Fruit fly (Drosophila melanogaster) whole organism, embryonic: Measurements from ENCODE around the gene CG8814.

Source experiments
- CG11504 ChIP-seq: fragments of 200-800 bp; sonication (Bioruptor generic); optimal IDR thresholded peaks from 3 replicates; lab custom pipeline; 2019; ENCODE audit warnings: missing biosample characterization, mild to moderate bottlenecking, missing genetic modification characterization, moderate library complexity
- CG12659 ChIP-seq: fragments of 200-800 bp; sonication (Bioruptor generic); optimal IDR thresholded peaks from 3 replicates; lab custom pipeline; 2017; ENCODE audit warnings: mild to moderate bottlenecking, missing biosample characterization, missing genetic modification reagents, missing genetic modification characterization
- CG12769 ChIP-seq: fragments of 200-800 bp; sonication (Bioruptor generic); optimal IDR thresholded peaks from 2 replicates; lab custom pipeline; 2019; ENCODE audit warnings: missing biosample characterization, mild to moderate bottlenecking, missing genetic modification characterization, moderate library complexity
- CG13296 ChIP-seq: fragments of 200-800 bp; sonication (Bioruptor generic); optimal IDR thresholded peaks from 3 replicates; lab custom pipeline; 2018; ENCODE audit warnings: missing biosample characterization, mild to moderate bottlenecking, missing genetic modification characterization
- CG13424 ChIP-seq: fragments of 200-800 bp; sonication (Bioruptor generic); optimal IDR thresholded peaks from 2 replicates; lab custom pipeline; 2019; ENCODE audit warnings: missing biosample characterization, mild to moderate bottlenecking, missing genetic modification characterization, moderate library complexity
- CG14014 ChIP-seq: fragments of 200-800 bp; sonication (Bioruptor generic); IDR thresholded peaks from 2 replicates; pipeline ENCODE4 v1.3.6; 2022; ENCODE audit warnings: missing biosample characterization, missing genetic modification characterization
- CG1529 ChIP-seq: fragments of 200-800 bp; sonication (Bioruptor generic); optimal IDR thresholded peaks from 3 replicates; lab custom pipeline; 2018; ENCODE audit warnings: missing biosample characterization, missing genetic modification characterization
- CG15601 ChIP-seq: fragments of 200-800 bp; sonication (Bioruptor generic); optimal IDR thresholded peaks from 3 replicates; lab custom pipeline; 2019; ENCODE audit warnings: missing biosample characterization, mild to moderate bottlenecking, missing genetic modification characterization, moderate library complexity
- CG16813 ChIP-seq: fragments of 200-800 bp; sonication (Bioruptor generic); IDR thresholded peaks from 3 replicates; pipeline ENCODE4 v1.3.6; 2022; ENCODE audit warnings: missing biosample characterization, missing genetic modification characterization; ENCODE audit not compliant: partially characterized antibody
- CG17359 ChIP-seq: fragments of 200-800 bp; sonication (Bioruptor generic); optimal IDR thresholded peaks from 3 replicates; lab custom pipeline; 2018; ENCODE audit warnings: missing biosample characterization, mild to moderate bottlenecking, missing genetic modification characterization, moderate library complexity
- CG17385 ChIP-seq: fragments of 200-800 bp; sonication (Bioruptor generic); optimal IDR thresholded peaks from 3 replicates; lab custom pipeline; 2018; ENCODE audit warnings: missing biosample characterization, mild to moderate bottlenecking, missing genetic modification characterization
- CG2129 ChIP-seq: fragments of 200-800 bp; sonication (Bioruptor generic); IDR thresholded peaks from 2 replicates; pipeline ENCODE4 v1.3.6; 2022; ENCODE audit warnings: missing biosample characterization, missing genetic modification characterization; ENCODE audit not compliant: partially characterized antibody
- CG2889 ChIP-seq: fragments of 200-800 bp; sonication (Bioruptor generic); IDR thresholded peaks from 3 replicates; pipeline ENCODE4 v1.3.6; 2022; ENCODE audit warnings: missing biosample characterization, missing genetic modification characterization
- CG30403 ChIP-seq: fragments of 200-800 bp; sonication (Bioruptor generic); optimal IDR thresholded peaks from 3 replicates; lab custom pipeline; 2016; ENCODE audit warnings: missing biosample characterization, missing genetic modification characterization
- CG3065 ChIP-seq: fragments of 200-800 bp; sonication (Bioruptor generic); optimal IDR thresholded peaks from 2 replicates; lab custom pipeline; 2016; ENCODE audit warnings: missing biosample characterization, missing genetic modification characterization
- CG34376 ChIP-seq: fragments of 200-800 bp; sonication (Bioruptor generic); optimal IDR thresholded peaks from 2 replicates; lab custom pipeline; 2018; ENCODE audit warnings: missing biosample characterization, mild to moderate bottlenecking, missing genetic modification characterization
- CG3847 ChIP-seq: fragments of 200-800 bp; sonication (Bioruptor generic); IDR thresholded peaks from 2 replicates; pipeline ENCODE4 v1.3.6; 2022; ENCODE audit warnings: missing biosample characterization, missing genetic modification characterization
- CG4820 ChIP-seq: fragments of 200-800 bp; sonication (Bioruptor generic); optimal IDR thresholded peaks from 3 replicates; lab custom pipeline; 2016; ENCODE audit warnings: missing biosample characterization, missing genetic modification characterization
- CG4854 ChIP-seq: fragments of 200-800 bp; sonication (Bioruptor generic); optimal IDR thresholded peaks from 2 replicates; lab custom pipeline; 2016; ENCODE audit warnings: missing biosample characterization, missing genetic modification characterization, inconsistent platforms
- CG5245 ChIP-seq: fragments of 200-800 bp; sonication (Bioruptor generic); optimal IDR thresholded peaks from 3 replicates; lab custom pipeline; 2016; ENCODE audit warnings: missing biosample characterization, missing genetic modification characterization
- CG6689 ChIP-seq: fragments of 200-800 bp; sonication (Bioruptor generic); IDR thresholded peaks from 2 replicates; pipeline ENCODE4 v1.3.6; 2022; ENCODE audit warnings: missing biosample characterization, missing genetic modification characterization
- CG9817 ChIP-seq: fragments of 200-800 bp; sonication (Bioruptor generic); optimal IDR thresholded peaks from 2 replicates; lab custom pipeline; 2018; ENCODE audit warnings: missing biosample characterization, mild to moderate bottlenecking, missing genetic modification characterization, moderate library complexity
- CkIIα-i1 ChIP-seq: fragments of 200-800 bp; sonication (Bioruptor generic); IDR thresholded peaks from 2 replicates; pipeline ENCODE4 v1.3.6; 2022; ENCODE audit warnings: missing biosample characterization, missing genetic modification characterization
- Deaf1 ChIP-seq: fragments of 200-800 bp; optimal IDR thresholded peaks from 3 replicates; lab custom pipeline; 2019; ENCODE audit warnings: missing biosample characterization, mild to moderate bottlenecking, missing genetic modification characterization, moderate library complexity
- Doc2 ChIP-seq: fragments of 200-800 bp; sonication (Bioruptor generic); IDR thresholded peaks from 2 replicates; pipeline ENCODE4 v1.3.6; 2022; ENCODE audit warnings: missing biosample characterization, missing genetic modification characterization
- Dref ChIP-seq: fragments of 200-800 bp; sonication (Bioruptor generic); IDR thresholded peaks from 2 replicates; pipeline ENCODE4 v1.3.6; 2022; ENCODE audit warnings: missing biosample characterization, missing genetic modification characterization
- Hsf ChIP-seq: fragments of 200-800 bp; sonication (Bioruptor generic); optimal IDR thresholded peaks from 3 replicates; lab custom pipeline; 2016; ENCODE audit warnings: missing biosample characterization, missing genetic modification characterization
- MBD-R2 ChIP-seq: fragments of 200-800 bp; sonication (Bioruptor generic); IDR thresholded peaks from 2 replicates; pipeline ENCODE4 v1.3.6; 2022; ENCODE audit warnings: missing biosample characterization, missing genetic modification characterization
- MTF-1 ChIP-seq: fragments of 200-800 bp; sonication (Bioruptor generic); optimal IDR thresholded peaks from 2 replicates; lab custom pipeline; 2018; ENCODE audit warnings: missing biosample characterization, mild to moderate bottlenecking, missing genetic modification characterization, borderline replicate concordance
- Mad ChIP-seq: fragments of 200-800 bp; sonication (Bioruptor generic); optimal IDR thresholded peaks from 2 replicates; lab custom pipeline; 2016; ENCODE audit warnings: missing biosample characterization, missing genetic modification characterization
- NFAT ChIP-seq: fragments of 200-800 bp; sonication (Bioruptor generic); IDR thresholded peaks from 2 replicates; pipeline ENCODE4 v1.3.6; 2022; ENCODE audit warnings: missing biosample characterization, missing genetic modification characterization
- Opbp ChIP-seq: fragments of 200-800 bp; sonication (Bioruptor generic); IDR thresholded peaks from 3 replicates; pipeline ENCODE4 v1.3.6; 2022; ENCODE audit warnings: missing biosample characterization, missing genetic modification characterization; ENCODE audit not compliant: partially characterized antibody
- Scr ChIP-seq: fragments of 200-800 bp; sonication (Bioruptor generic); IDR thresholded peaks from 2 replicates; pipeline ENCODE4 v1.3.6; 2022; ENCODE audit warnings: missing biosample characterization, missing genetic modification characterization; ENCODE audit not compliant: partially characterized antibody
- Six4 ChIP-seq: fragments of 200-800 bp; sonication (Bioruptor generic); optimal IDR thresholded peaks from 2 replicates; lab custom pipeline; 2016; ENCODE audit warnings: missing biosample characterization, missing genetic modification characterization
- Sox100B ChIP-seq: fragments of 200-800 bp; sonication (Bioruptor generic); optimal IDR thresholded peaks from 3 replicates; lab custom pipeline; 2018; ENCODE audit warnings: missing biosample characterization, mild to moderate bottlenecking, missing genetic modification characterization
- ase ChIP-seq: fragments of 200-800 bp; sonication (Bioruptor generic); IDR thresholded peaks from 3 replicates; pipeline ENCODE4 v1.3.6; 2022; ENCODE audit warnings: missing biosample characterization, missing genetic modification characterization
- croc ChIP-seq: fragments of 200-800 bp; sonication (Bioruptor generic); conservative IDR thresholded peaks from 3 replicates; pipeline ENCODE4 v1.3.6; 2022; ENCODE audit warnings: missing biosample characterization, missing genetic modification characterization
- da ChIP-seq: fragments of 200-800 bp; sonication (Bioruptor generic); optimal IDR thresholded peaks from 2 replicates; lab custom pipeline; 2016; ENCODE audit warnings: missing biosample characterization, missing genetic modification characterization
- esg ChIP-seq: fragments of 200-800 bp; sonication (Bioruptor generic); conservative IDR thresholded peaks from 2 replicates; pipeline ENCODE4 v1.3.6; 2022; ENCODE audit warnings: missing biosample characterization, missing genetic modification characterization
- fd102C ChIP-seq: fragments of 200-800 bp; sonication (Bioruptor generic); optimal IDR thresholded peaks from 2 replicates; lab custom pipeline; 2018; ENCODE audit warnings: missing biosample characterization, mild to moderate bottlenecking, missing genetic modification characterization, moderate library complexity
- gcm ChIP-seq: fragments of 200-800 bp; sonication (Bioruptor generic); optimal IDR thresholded peaks from 2 replicates; lab custom pipeline; 2019; ENCODE audit warnings: missing biosample characterization, mild to moderate bottlenecking, missing genetic modification characterization, moderate library complexity
- kni ChIP-seq: fragments of 200-800 bp; sonication (Bioruptor generic); optimal IDR thresholded peaks from 3 replicates; lab custom pipeline; 2017; ENCODE audit warnings: mild to moderate bottlenecking, missing biosample characterization, missing genetic modification reagents, missing genetic modification characterization
- pho ChIP-seq: fragments of 200-800 bp; sonication (Bioruptor generic); optimal IDR thresholded peaks from 2 replicates; lab custom pipeline; 2016; ENCODE audit warnings: missing biosample characterization, missing genetic modification characterization
- psq ChIP-seq: fragments of 200-800 bp; sonication (Bioruptor generic); optimal IDR thresholded peaks from 2 replicates; lab custom pipeline; 2017; ENCODE audit warnings: missing biosample characterization, missing genetic modification characterization
- pum ChIP-seq: fragments of 200-800 bp; sonication (Bioruptor generic); optimal IDR thresholded peaks from 2 replicates; lab custom pipeline; 2016; ENCODE audit warnings: missing biosample characterization, missing genetic modification characterization
- sd ChIP-seq: fragments of 200-800 bp; sonication (Bioruptor generic); optimal IDR thresholded peaks from 3 replicates; lab custom pipeline; 2018; ENCODE audit warnings: missing biosample characterization, mild to moderate bottlenecking, missing genetic modification characterization, moderate library complexity
- ssp ChIP-seq: fragments of 200-800 bp; sonication (Bioruptor generic); IDR thresholded peaks from 2 replicates; pipeline ENCODE4 v1.3.6; 2022; ENCODE audit warnings: missing biosample characterization, missing genetic modification characterization
- tin ChIP-seq: fragments of 200-800 bp; sonication (Bioruptor generic); optimal IDR thresholded peaks from 3 replicates; lab custom pipeline; 2016; ENCODE audit warnings: missing biosample characterization, missing genetic modification characterization
- trh ChIP-seq: fragments of 200-800 bp; sonication (Bioruptor generic); optimal IDR thresholded peaks from 2 replicates; lab custom pipeline; 2016; ENCODE audit warnings: missing biosample characterization, missing genetic modification characterization
- usp ChIP-seq: fragments of >200 bp; optimal IDR thresholded peaks from 2 replicates; lab custom pipeline; 2017; ENCODE audit warnings: missing biosample characterization, missing genetic modification characterization
- vvl ChIP-seq: fragments of 200-800 bp; sonication (Bioruptor generic); IDR thresholded peaks from 2 replicates; pipeline ENCODE4 v1.3.6; 2022; ENCODE audit warnings: missing biosample characterization, missing genetic modification characterization
- zen ChIP-seq: fragments of 200-800 bp; sonication (Bioruptor generic); optimal IDR thresholded peaks from 3 replicates; lab custom pipeline; 2018; ENCODE audit warnings: missing biosample characterization, mild to moderate bottlenecking, missing genetic modification characterization, moderate library complexity

CG8814 gene

DNA sequence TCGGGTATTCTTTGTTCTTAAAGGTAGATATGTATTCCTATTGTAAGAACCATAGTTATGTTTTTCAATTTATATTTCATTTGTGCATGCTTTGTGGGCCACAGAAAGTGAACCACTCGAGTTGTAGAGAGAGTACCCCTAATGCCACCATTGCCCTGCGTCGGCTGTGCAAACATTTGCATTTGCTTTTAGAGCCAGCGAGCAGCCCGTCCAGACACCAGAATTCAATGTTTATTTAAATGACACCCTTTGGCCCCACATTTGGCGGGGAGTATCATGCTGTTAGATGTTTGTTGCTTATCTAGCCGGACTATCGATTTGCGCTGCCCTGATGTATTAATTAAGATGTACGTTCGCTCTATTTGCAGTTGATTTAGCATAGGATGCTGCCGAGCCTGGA is 10.1 kb upstream of the CG8814 start (continued):
- peak; percentile 42 for TF ChIP-seq kni (GFP tag; lab: Kevin White, UChicago)
- TF ChIP-seq CG11504 (tag; lab: Kevin White, UChicago), result no peak
- TF ChIP-seq CG30403 (GFP tag; lab: Kevin White, UChicago), result no peak
- no peak for TF ChIP-seq croc (GFP tag; lab: Robert Waterston, UW)
- no peak for TF ChIP-seq zen (tag; lab: Kevin White, UChicago)
- no peak for TF ChIP-seq pho (GFP tag; lab: Kevin White, UChicago)
- peak; percentile 16 for TF ChIP-seq CG15601 (tag; lab: Kevin White, UChicago)
- TF ChIP-seq MTF-1 (GFP tag; lab: Kevin White, UChicago), result peak; percentile 34
- no peak for TF ChIP-seq CG4854 (GFP tag; lab: Kevin White, UChicago)
- no peak for TF ChIP-seq MBD-R2
- TF ChIP-seq CG17385 (GFP tag; lab: Kevin White, UChicago), result peak; percentile 28
- peak; percentile 14 for TF ChIP-seq fd102C (GFP tag; lab: Kevin White, UChicago)
- peak; percentile 0 for TF ChIP-seq CG1529 (GFP tag; lab: Kevin White, UChicago)
- TF ChIP-seq Mad (GFP tag; lab: Kevin White, UChicago), result no peak
- no peak for TF ChIP-seq CkIIα-i1 (GFP tag; lab: Robert Waterston, UW)
- TF ChIP-seq CG13296 (GFP tag; lab: Kevin White, UChicago), result peak; percentile 35
- no peak for TF ChIP-seq pum (GFP tag; lab: Kevin White, UChicago)
- TF ChIP-seq da, result no peak
- TF ChIP-seq CG12769 (tag; lab: Kevin White, UChicago), result no peak
- peak; percentile 24 for TF ChIP-seq CG12659 (GFP tag; lab: Kevin White, UChicago)
- TF ChIP-seq CG5245, result no peak
- no peak for TF ChIP-seq CG3847
- TF ChIP-seq gcm, result peak; percentile 28
- TF ChIP-seq CG4820 (GFP tag; lab: Kevin White, UChicago), result no peak
- TF ChIP-seq psq (GFP tag; lab: Kevin White, UChicago), result no peak
- TF ChIP-seq CG16813 (GFP tag; lab: Robert Waterston, UW), result no peak
- TF ChIP-seq Hsf (GFP tag; lab: Kevin White, UChicago), result no peak
- no peak for TF ChIP-seq usp (GFP tag; lab: Kevin White, UChicago)
- TF ChIP-seq Doc2, result no peak
- no peak for TF ChIP-seq CG2889
- no peak for TF ChIP-seq Dref (GFP tag; lab: Robert Waterston, UW)
- TF ChIP-seq vvl (GFP tag; lab: Robert Waterston, UW), result peak; percentile 40; the same call in 1 of the 2 replicates
- no peak for TF ChIP-seq trh (GFP tag; lab: Kevin White, UChicago)
- peak; percentile 11; the same call in 1 of the 2 replicates for TF ChIP-seq CG14014 (GFP tag; lab: Robert Waterston, UW)
- no peak for TF ChIP-seq CG3065 (GFP tag; lab: Kevin White, UChicago)
- no peak for TF ChIP-seq Six4 (GFP tag; lab: Kevin White, UChicago)
- no peak for TF ChIP-seq CG34376 (GFP tag; lab: Kevin White, UChicago)
- TF ChIP-seq Deaf1 (tag; lab: Kevin White, UChicago), result no peak
- TF ChIP-seq Opbp (GFP tag; lab: Robert Waterston, UW), result no peak
- no peak for TF ChIP-seq esg (GFP tag; lab: Robert Waterston, UW)
- TF ChIP-seq CG17359 (tag; lab: Kevin White, UChicago), result peak; percentile 16
- TF ChIP-seq ssp (GFP tag; lab: Robert Waterston, UW), result no peak
- TF ChIP-seq ase, result no peak
- TF ChIP-seq tin, result no peak
- TF ChIP-seq CG13424, result peak; percentile 17
- no peak for TF ChIP-seq sd (tag; lab: Kevin White, UChicago)
- peak; percentile 21 for TF ChIP-seq Sox100B
- no peak for TF ChIP-seq CG2129 (GFP tag; lab: Robert Waterston, UW)
- no peak for TF ChIP-seq Scr
- TF ChIP-seq CG6689 (GFP tag; lab: Robert Waterston, UW), result no peak
- TF ChIP-seq NFAT (GFP tag; lab: Robert Waterston, UW), result no peak
- TF ChIP-seq CG9817 (tag; lab: Kevin White, UChicago), result no peak
